Fruit fly (Drosophila melanogaster) whole organism, prepupa: ENCODE results near the gene Acat2.
A peak's percentile ranks its signal among the peaks of the same experiment; 100 is the strongest.

Experiments used
- Blimp-1 ChIP-seq: fragments of 200-800 bp; sonication (Bioruptor generic); optimal IDR thresholded peaks from 3 replicates; lab custom pipeline; 2017; ENCODE audit warnings: missing biosample characterization, missing genetic modification characterization, mild to moderate bottlenecking, moderate library complexity, missing genetic modification reagents
- CG10631 ChIP-seq: fragments of 200-800 bp; sonication (Bioruptor generic); optimal IDR thresholded peaks from 2 replicates; lab custom pipeline; 2016; ENCODE audit warnings: missing biosample characterization, missing genetic modification characterization
- CG11294 ChIP-seq: fragments of 200-800 bp; sonication (Bioruptor generic); IDR thresholded peaks from 2 replicates; pipeline ENCODE4 v1.3.6; 2022; ENCODE audit warnings: missing biosample characterization, missing genetic modification characterization
- CG15336 ChIP-seq: fragments of 200-800 bp; sonication (Bioruptor generic); IDR thresholded peaks from 2 replicates; pipeline ENCODE4 v1.3.6; 2022; ENCODE audit warnings: missing biosample characterization, missing genetic modification characterization
- CG16779 ChIP-seq: fragments of 200-800 bp; sonication (Bioruptor generic); optimal IDR thresholded peaks from 3 replicates; lab custom pipeline; 2017; ENCODE audit warnings: missing biosample characterization, mild to moderate bottlenecking, missing genetic modification characterization
- CG3032 ChIP-seq: fragments of 200-800 bp; optimal IDR thresholded peaks from 2 replicates; lab custom pipeline; 2019; ENCODE audit warnings: missing biosample characterization, mild to moderate bottlenecking, missing genetic modification characterization, moderate library complexity
- CG31627 ChIP-seq: fragments of 200-800 bp; sonication (Bioruptor generic); optimal IDR thresholded peaks from 3 replicates; lab custom pipeline; 2016; ENCODE audit warnings: missing biosample characterization, missing genetic modification characterization
- CG32006 ChIP-seq: fragments of 200-800 bp; sonication (Bioruptor generic); optimal IDR thresholded peaks from 3 replicates; lab custom pipeline; 2017; ENCODE audit warnings: missing biosample characterization, mild to moderate bottlenecking, missing genetic modification characterization
- CG34406 ChIP-seq: fragments of 200-800 bp; sonication (Bioruptor generic); optimal IDR thresholded peaks from 3 replicates; lab custom pipeline; 2016; ENCODE audit warnings: missing biosample characterization, missing genetic modification characterization
- CG4318 ChIP-seq: fragments of 200-800 bp; sonication (Bioruptor generic); optimal IDR thresholded peaks from 3 replicates; lab custom pipeline; 2017; ENCODE audit warnings: missing biosample characterization, mild to moderate bottlenecking, missing genetic modification characterization
- CG6276 ChIP-seq: fragments of 200-800 bp; sonication (Bioruptor generic); optimal IDR thresholded peaks from 2 replicates; lab custom pipeline; 2017; ENCODE audit warnings: missing biosample characterization, mild to moderate bottlenecking, missing genetic modification characterization
- CG6854 ChIP-seq: fragments of 200-800 bp; sonication (Bioruptor generic); optimal IDR thresholded peaks from 2 replicates; lab custom pipeline; 2017; ENCODE audit warnings: missing biosample characterization, mild to moderate bottlenecking, missing genetic modification characterization
- CG8119 ChIP-seq: fragments of 200-800 bp; sonication (Bioruptor generic); IDR thresholded peaks from 3 replicates; pipeline ENCODE4 v1.3.6; 2022; ENCODE audit warnings: missing biosample characterization, missing genetic modification characterization
- CG8319 ChIP-seq: fragments of 200-800 bp; sonication (Bioruptor generic); optimal IDR thresholded peaks from 3 replicates; lab custom pipeline; 2016; ENCODE audit warnings: missing biosample characterization, missing genetic modification characterization
- CG8632 ChIP-seq: fragments of 200-800 bp; sonication (Bioruptor generic); optimal IDR thresholded peaks from 3 replicates; lab custom pipeline; 2016; ENCODE audit warnings: missing biosample characterization, missing genetic modification characterization
- CG9139 ChIP-seq: fragments of 200-800 bp; sonication (Bioruptor generic); optimal IDR thresholded peaks from 3 replicates; lab custom pipeline; 2017; ENCODE audit warnings: missing biosample characterization, mild to moderate bottlenecking, missing genetic modification characterization
- Eip78C ChIP-seq: fragments of 200-800 bp; sonication (Bioruptor generic); peaks from one replicate; lab custom pipeline; 2016; ENCODE audit warnings: missing biosample characterization, missing genetic modification characterization
- Ets21C ChIP-seq: fragments of 200-800 bp; sonication (Bioruptor generic); optimal IDR thresholded peaks from 3 replicates; lab custom pipeline; 2016; ENCODE audit warnings: missing biosample characterization, missing genetic modification characterization
- Ets96B ChIP-seq: fragments of 200-800 bp; optimal IDR thresholded peaks from 2 replicates; lab custom pipeline; 2019; ENCODE audit warnings: missing biosample characterization, mild to moderate bottlenecking, missing genetic modification characterization, moderate library complexity
- Gug ChIP-seq: fragments of 200-800 bp; sonication (Bioruptor generic); IDR thresholded peaks from 2 replicates; pipeline ENCODE4 v1.3.6; 2022; ENCODE audit warnings: missing biosample characterization, missing genetic modification characterization
- Hr39 ChIP-seq: fragments of 200-800 bp; sonication (Bioruptor generic); optimal IDR thresholded peaks from 2 replicates; lab custom pipeline; 2016; ENCODE audit warnings: missing biosample characterization, missing genetic modification characterization
- Lpt ChIP-seq: fragments of 200-800 bp; sonication (Bioruptor generic); optimal IDR thresholded peaks from 3 replicates; lab custom pipeline; 2016; ENCODE audit warnings: missing biosample characterization, missing genetic modification characterization
- Met ChIP-seq: fragments of 200-800 bp; sonication (Bioruptor generic); optimal IDR thresholded peaks from 3 replicates; lab custom pipeline; 2016; ENCODE audit warnings: missing biosample characterization, missing genetic modification characterization
- OdsH ChIP-seq: fragments of 200-800 bp; sonication (Bioruptor generic); optimal IDR thresholded peaks from 3 replicates; lab custom pipeline; 2016; ENCODE audit warnings: missing biosample characterization, missing genetic modification characterization
- Smox ChIP-seq: fragments of 200-800 bp; sonication (Bioruptor generic); optimal IDR thresholded peaks from 3 replicates; lab custom pipeline; 2016; ENCODE audit warnings: missing biosample characterization, missing genetic modification characterization
- Sox102F ChIP-seq: fragments of 200-800 bp; sonication (Bioruptor generic); optimal IDR thresholded peaks from 2 replicates; lab custom pipeline; 2016; ENCODE audit warnings: missing biosample characterization, mild to moderate bottlenecking, missing genetic modification characterization
- Sox14 ChIP-seq: fragments of 200-800 bp; sonication (Bioruptor generic); optimal IDR thresholded peaks from 3 replicates; lab custom pipeline; 2016; ENCODE audit warnings: missing biosample characterization, missing genetic modification characterization
- Sox15 ChIP-seq: fragments of 200-800 bp; sonication (Bioruptor generic); optimal IDR thresholded peaks from 3 replicates; lab custom pipeline; 2016; ENCODE audit warnings: missing biosample characterization, missing genetic modification characterization
- achi ChIP-seq: fragments of 200-800 bp; sonication (Bioruptor generic); optimal IDR thresholded peaks from 3 replicates; lab custom pipeline; 2016; ENCODE audit warnings: missing biosample characterization, missing genetic modification characterization
- acj6 ChIP-seq: fragments of 200-800 bp; sonication (Bioruptor generic); optimal IDR thresholded peaks from 3 replicates; lab custom pipeline; 2016; ENCODE audit warnings: missing biosample characterization, missing genetic modification characterization
- esn ChIP-seq: fragments of 200-800 bp; sonication (Bioruptor generic); optimal IDR thresholded peaks from 2 replicates; lab custom pipeline; 2016; ENCODE audit warnings: missing biosample characterization, mild to moderate bottlenecking, missing genetic modification characterization, moderate library complexity
- fd59A ChIP-seq: fragments of 200-800 bp; sonication (Bioruptor generic); optimal IDR thresholded peaks from 2 replicates; lab custom pipeline; 2017; ENCODE audit warnings: missing biosample characterization, mild to moderate bottlenecking, missing genetic modification characterization, missing genetic modification reagents
- pdm3 ChIP-seq: fragments of 200-800 bp; sonication (Bioruptor generic); optimal IDR thresholded peaks from 3 replicates; lab custom pipeline; 2016; ENCODE audit warnings: missing biosample characterization, missing genetic modification characterization
- salr ChIP-seq, 2 experiments: fragments of 200-800 bp; sonication (Bioruptor generic); optimal IDR thresholded peaks; 3 replicates each; lab custom pipeline; 2016 to 2018; ENCODE audit warnings: missing biosample characterization in 2 of 2, missing genetic modification characterization in 2 of 2, mild to moderate bottlenecking in 1 of 2
- spab ChIP-seq: fragments of 200-800 bp; sonication (Bioruptor generic); optimal IDR thresholded peaks from 2 replicates; lab custom pipeline; 2017; ENCODE audit warnings: missing biosample characterization, mild to moderate bottlenecking, missing genetic modification characterization, missing genetic modification reagents
- ss ChIP-seq, 2 experiments: fragments of 200-800 bp; sonication (Bioruptor generic); optimal IDR thresholded peaks; 2 replicates in 1 of 2; 3 replicates in 1 of 2; lab custom pipeline; 2017 to 2018; ENCODE audit warnings: mild to moderate bottlenecking in 2 of 2, missing biosample characterization in 2 of 2, missing genetic modification characterization in 2 of 2, moderate library complexity in 1 of 2
- svp ChIP-seq: fragments of 200-800 bp; sonication (Bioruptor generic); peaks from one replicate; lab custom pipeline; 2016; ENCODE audit warnings: missing biosample characterization, missing genetic modification characterization
- vri ChIP-seq: fragments of 200-800 bp; sonication (Bioruptor generic); optimal IDR thresholded peaks from 3 replicates; lab custom pipeline; 2016; ENCODE audit warnings: missing biosample characterization, mild to moderate bottlenecking, missing genetic modification characterization

Gene Acat2

dm6 chr3L:1300076-1300635 lies 2.6 kb upstream of the Acat2 start (continued):
- TF ChIP-seq CG8632 (peak; percentile 65), Gug (peak; percentile 43; the same call in 1 of the 2 replicates), CG6276 (GFP tag; lab: Kevin White, UChicago) (no peak), CG11294 (GFP tag; lab: Robert Waterston, UW) (peak; percentile 26; the same call in 1 of the 2 replicates), CG31627 (GFP tag; lab: Kevin White, UChicago) (peak; percentile 58), Blimp-1 (peak; percentile 48), achi (GFP tag; lab: Kevin White, UChicago) (no peak), CG16779 (tag; lab: Kevin White, UChicago) (no peak), acj6 (GFP tag; lab: Kevin White, UChicago) (peak; percentile 60), CG8119 (GFP tag; lab: Robert Waterston, UW) (peak; percentile 61), Sox14 (GFP tag; lab: Kevin White, UChicago) (peak; percentile 60), fd59A (GFP tag; lab: Kevin White, UChicago) (no peak), Hr39 (GFP tag; lab: Kevin White, UChicago) (peak; percentile 52), Sox15 (GFP tag; lab: Kevin White, UChicago) (peak; percentile 47), CG9139 (GFP tag; lab: Kevin White, UChicago) (no peak), CG6854 (GFP tag; lab: Kevin White, UChicago) (peak; percentile 33), CG8319 (peak; percentile 6)

DNA sequence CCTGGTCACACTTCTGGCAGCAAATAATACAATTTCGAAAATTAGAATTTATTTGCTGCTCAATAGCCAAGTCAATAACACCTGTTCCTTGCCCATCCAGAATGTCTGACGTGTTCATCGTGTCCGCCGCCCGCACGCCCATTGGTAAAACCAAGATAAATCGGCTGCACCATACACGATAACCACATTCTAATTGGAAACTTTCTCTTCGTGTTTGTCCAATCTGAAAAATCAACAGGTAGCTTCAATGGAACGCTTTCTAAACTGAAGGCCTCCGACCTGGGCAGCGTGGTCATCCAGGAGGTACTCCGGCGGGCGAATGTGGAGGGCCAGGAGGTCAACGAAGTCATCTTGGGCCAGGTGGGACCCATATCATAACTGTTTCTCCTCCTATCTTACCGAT lies 207 bp downstream of the Acat2 start:
- TF ChIP-seq Sox102F (GFP tag; lab: Kevin White, UChicago) (no peak), Sox15 (GFP tag; lab: Kevin White, UChicago) (no peak), Hr39 (GFP tag; lab: Kevin White, UChicago) (no peak), Ets96B (tag; lab: Kevin White, UChicago) (no peak), Ets21C (GFP tag; lab: Kevin White, UChicago) (no peak), CG3032 (no peak), vri (no peak), pdm3 (GFP tag; lab: Kevin White, UChicago) (no peak), spab (GFP tag; lab: Kevin White, UChicago) (no peak), CG8632 (no peak), CG34406 (GFP tag; lab: Kevin White, UChicago) (no peak), CG8319 (no peak), acj6 (GFP tag; lab: Kevin White, UChicago) (no peak), CG6854 (GFP tag; lab: Kevin White, UChicago) (no peak), CG15336 (GFP tag; lab: Robert Waterston, UW) (no peak), CG4318 (no peak), CG32006 (GFP tag; lab: Kevin White, UChicago) (no peak), ss (GFP tag; optimal IDR thresholded peaks at IDR 0.05; lab: Kevin White, UChicago) (no peak), CG9139 (GFP tag; lab: Kevin White, UChicago) (no peak), Smox (GFP tag; lab: Kevin White, UChicago) (no peak)

- peak; percentile 90 for TF ChIP-seq svp (GFP tag; lab: Kevin White, UChicago)
- TF ChIP-seq CG8632: no peak
- TF ChIP-seq CG34406 (GFP tag; lab: Kevin White, UChicago): no peak
- no peak for TF ChIP-seq esn (GFP tag; lab: Kevin White, UChicago)
- TF ChIP-seq Lpt (GFP tag; lab: Kevin White, UChicago): no peak
- TF ChIP-seq OdsH (GFP tag; lab: Kevin White, UChicago): no peak
- TF ChIP-seq salr (GFP tag; optimal IDR thresholded peaks at IDR 0.05; lab: Kevin White, UChicago): no peak
- TF ChIP-seq Met (GFP tag; lab: Kevin White, UChicago): no peak
- TF ChIP-seq acj6 (GFP tag; lab: Kevin White, UChicago): no peak
- TF ChIP-seq Gug: no peak
- TF ChIP-seq vri: peak; percentile 91
- TF ChIP-seq Eip78C (GFP tag; lab: Kevin White, UChicago): no peak
- no peak for TF ChIP-seq CG6276 (GFP tag; lab: Kevin White, UChicago)
- TF ChIP-seq Sox102F (GFP tag; lab: Kevin White, UChicago): no peak
- TF ChIP-seq CG10631 (GFP tag; lab: Kevin White, UChicago): no peak
- TF ChIP-seq CG4318: no peak
Measured at dm6 chr3L:1305317-1305716, 2.6 kb downstream of the Acat2 start.
